Worm (Caenorhabditis elegans) whole organism, early embryonic: ENCODE measurements around the gene hlh-28.

Source experiments
- ama-1 ChIP-seq: fragments of 150-350 bp; optimal IDR thresholded peaks from 2 replicates; lab custom pipeline; 2014
- ceh-13 ChIP-seq: fragments of 200-800 bp; sonication (Bioruptor generic); optimal IDR thresholded peaks from 2 replicates; lab custom pipeline; 2018; ENCODE audit warnings: mild to moderate bottlenecking, missing genetic modification characterization, missing compliant biosample characterization
- flt-1 ChIP-seq: fragments of 200-800 bp; sonication (Bioruptor generic); IDR thresholded peaks from 2 replicates; pipeline ENCODE4 v1.3.6; 2022; ENCODE audit warnings: missing genetic modification characterization, missing compliant biosample characterization

ce11 chrX:17518293-17518692 lies 32.6 kb upstream of the hlh-28 start:
- no peak for TF ChIP-seq ama-1 (lab: Kevin White, UChicago)
- no peak for TF ChIP-seq flt-1 (GFP tag; lab: Robert Waterston, UW)
- TF ChIP-seq ceh-13 (GFP tag; lab: Kevin White, UChicago) = no peak
